Worm (Caenorhabditis elegans): Measurements from ENCODE around the gene Y50D7A.10.

The Y50D7A.10 gene

DNA sequence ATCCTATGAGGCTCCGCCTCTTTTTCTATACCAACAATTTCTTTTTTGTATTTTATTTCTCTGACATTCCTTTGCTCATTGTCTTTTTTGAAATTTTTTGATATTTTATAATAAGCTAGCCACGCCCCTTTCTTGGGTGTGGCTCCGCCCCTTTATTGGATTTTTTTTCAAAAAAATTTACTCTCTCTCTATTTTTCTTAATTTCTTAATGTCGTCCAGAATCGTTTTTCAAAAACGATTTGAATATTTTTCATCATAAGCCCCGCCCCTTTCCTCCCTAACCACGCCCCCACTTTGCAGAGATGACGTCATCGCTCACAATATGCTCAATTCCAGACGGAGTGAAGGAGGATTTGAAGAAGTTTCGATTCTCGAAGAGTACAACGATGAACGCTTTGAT, at the start of gene Y50D7A.10:
Gene Y50D7A.10, plus strand, starts transcription at position 301 of the 400 bp plus-strand sequence.
- no peak for TF ChIP-seq hlh-12 (tag; optimal IDR thresholded peaks at IDR 0.05)
- no peak for TF ChIP-seq Y67H2A.10 (GFP tag; conservative IDR thresholded peaks at IDR 0.05)
- no peak for TF ChIP-seq B0035.1 (tag; optimal IDR thresholded peaks at IDR 0.05)
- TF ChIP-seq cebp-2 (GFP tag; IDR thresholded peaks at IDR 0.05): no peak
- no peak for TF ChIP-seq lin-54 (GFP tag; optimal IDR thresholded peaks at IDR 0.05)
- no peak for TF ChIP-seq tlf-1 (GFP tag; optimal IDR thresholded peaks at IDR 0.05)

DNA sequence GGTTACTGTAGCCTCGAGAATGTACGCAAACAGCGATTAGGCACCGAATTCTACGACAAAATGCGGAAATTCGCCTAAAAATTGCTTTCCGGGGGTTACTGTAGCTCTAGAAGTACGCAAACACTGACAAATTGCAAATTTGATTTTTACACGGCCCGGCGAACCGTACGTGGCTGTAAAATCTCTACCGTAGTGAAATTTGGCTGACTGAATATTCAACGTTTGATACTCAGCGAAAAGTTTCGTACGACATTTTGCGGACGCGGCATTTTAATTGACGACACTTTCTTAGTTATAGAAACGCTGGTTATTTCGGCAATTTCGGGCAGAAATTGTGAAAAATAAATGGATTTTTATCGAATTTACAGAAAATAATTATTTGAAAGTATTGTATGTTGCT, 45.7 kb upstream of the Y50D7A.10 start:
- TF ChIP-seq F33H1.4 (GFP tag; IDR thresholded peaks at IDR 0.05) (peak; percentile 29; the same call in 1 of the 2 replicates), lsl-1 (GFP tag; optimal IDR thresholded peaks at IDR 0.05) (peak; percentile 33), dox-1 (GFP tag; IDR thresholded peaks at IDR 0.05) (0 out of 2 replicates have a peak, but pooled peaks have one; percentile 25), D2030.7 (GFP tag; IDR thresholded peaks at IDR 0.05) (0 out of 2 replicates have a peak, but pooled peaks have one; percentile 28), mcd-1 (GFP tag; IDR thresholded peaks at IDR 0.05) (peak; percentile 62), nfyb-1 (GFP tag; IDR thresholded peaks at IDR 0.05) (0 out of 2 replicates have a peak, but pooled peaks have one; percentile 33), madf-6 (GFP tag; IDR thresholded peaks at IDR 0.05) (peak; percentile 25; the same call in 1 of the 2 replicates), hmg-1.2 (GFP tag; IDR thresholded peaks at IDR 0.05) (peak; percentile 82)

DNA sequence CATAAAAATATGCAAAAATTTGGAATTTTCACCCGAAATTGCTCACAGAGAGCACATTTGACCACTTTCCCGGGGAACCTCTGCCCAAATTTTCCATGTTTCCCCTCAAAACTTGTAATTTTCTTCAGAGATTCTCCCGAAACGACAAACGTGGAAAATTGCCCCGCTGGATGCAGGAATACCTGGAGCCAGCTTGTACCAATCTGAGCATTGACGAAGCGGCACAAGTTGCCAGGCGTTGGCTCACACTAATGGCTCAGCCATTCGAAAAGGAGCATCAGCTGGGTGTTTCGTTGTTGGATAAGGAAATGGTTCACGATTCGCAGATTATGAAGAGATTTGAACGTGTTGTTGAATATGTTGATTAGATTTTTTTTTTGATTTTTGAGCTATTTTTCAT, 32.8 kb upstream of the Y50D7A.10 start:
- TF ChIP-seq F23B12.7 (tag; optimal IDR thresholded peaks at IDR 0.05; ENCODE audit: insufficient read depth): no peak
- no peak for TF ChIP-seq ceh-100 (GFP tag; IDR thresholded peaks at IDR 0.05)
- no peak for TF ChIP-seq dpl-1 (GFP tag; optimal IDR thresholded peaks at IDR 0.05)
- no peak for TF ChIP-seq mxl-1 (tag; optimal IDR thresholded peaks at IDR 0.05)
- no peak for TF ChIP-seq Y67H2A.10 (GFP tag; conservative IDR thresholded peaks at IDR 0.05)
- no peak for TF ChIP-seq sdz-38 (tag; optimal IDR thresholded peaks at IDR 0.05)
- no peak for TF ChIP-seq atf-7 (tag; optimal IDR thresholded peaks at IDR 0.05)

DNA sequence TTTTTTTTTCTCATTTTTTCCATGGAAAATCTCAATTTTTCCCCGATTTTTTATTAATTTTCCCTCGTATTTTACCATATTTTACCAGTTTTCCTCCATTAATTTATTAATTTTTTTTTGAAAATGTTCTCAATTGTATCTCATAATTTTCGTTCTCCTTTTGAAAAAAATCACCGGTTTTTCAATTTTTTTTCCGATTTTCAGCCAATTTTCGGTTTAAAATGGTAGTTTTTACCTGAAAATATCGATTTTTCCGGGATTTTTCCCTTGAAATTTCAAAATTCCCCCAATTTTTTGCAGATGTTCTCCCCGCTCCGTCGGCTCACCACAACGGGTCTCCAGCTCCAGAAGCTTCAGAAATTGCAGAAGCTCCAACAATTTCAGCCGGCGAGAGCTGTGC, 31.4 kb upstream of the Y50D7A.10 start, which contains the start of gene taco-1:
Gene taco-1, plus strand, starts transcription at position 301 of the 400 bp plus-strand sequence.
- no peak for TF ChIP-seq snpc-1.3 (tag; optimal IDR thresholded peaks at IDR 0.05; ENCODE audit: insufficient read depth)
- TF ChIP-seq nhr-80 (tag; optimal IDR thresholded peaks at IDR 0.05): no peak
- no peak for TF ChIP-seq lin-35 (GFP tag; optimal IDR thresholded peaks at IDR 0.05)
- TF ChIP-seq tbp1 (GFP tag; optimal IDR thresholded peaks at IDR 0.05): no peak
- TF ChIP-seq lsy-27 (tag; optimal IDR thresholded peaks at IDR 0.05; ENCODE audit: borderline replicate concordance, insufficient read depth): no peak
- no peak for TF ChIP-seq T07F8.4 (tag; optimal IDR thresholded peaks at IDR 0.05)
- no peak for TF ChIP-seq ceh-27 (GFP tag; optimal IDR thresholded peaks at IDR 0.05)
- no peak for TF ChIP-seq fkh-3 (tag; optimal IDR thresholded peaks at IDR 0.05)
- no peak for TF ChIP-seq nhr-27 (tag; optimal IDR thresholded peaks at IDR 0.05)
- TF ChIP-seq snpc-3.4 (tag; optimal IDR thresholded peaks at IDR 0.05): no peak
- no peak for TF ChIP-seq cebp-1 (GFP tag; IDR thresholded peaks at IDR 0.05)
- no peak for TF ChIP-seq cebp-1 (tag; optimal IDR thresholded peaks at IDR 0.05)
- no peak for TF ChIP-seq mel-28 (tag; optimal IDR thresholded peaks at IDR 0.05; ENCODE audit: borderline replicate concordance)
- no peak for TF ChIP-seq F33H1.4 (GFP tag; IDR thresholded peaks at IDR 0.05)
- no peak for TF ChIP-seq ztf-26 (tag; optimal IDR thresholded peaks at IDR 0.05)
- no peak for TF ChIP-seq hsf-1 (GFP tag; IDR thresholded peaks at IDR 0.05)
- TF ChIP-seq K11D2.4 (GFP tag; IDR thresholded peaks at IDR 0.05): no peak
- no peak for TF ChIP-seq B0336.3 (GFP tag; IDR thresholded peaks at IDR 0.05)
- no peak for TF ChIP-seq cebp-2 (GFP tag; IDR thresholded peaks at IDR 0.05)
- no peak for TF ChIP-seq xnd-1 (tag; optimal IDR thresholded peaks at IDR 0.05)
- TF ChIP-seq snpc-1.1 (tag; optimal IDR thresholded peaks at IDR 0.05; ENCODE audit: insufficient read depth): no peak
